Worm (Caenorhabditis elegans) whole organism, young adult: Measurements from ENCODE around the gene F44A2.3.

Experiments
- F22D6.2 ChIP-seq: sonication (generic microtip); optimal IDR thresholded peaks from 2 replicates; lab custom pipeline; 2016; ENCODE audit warnings: mild to moderate bottlenecking, missing genetic modification characterization, missing compliant biosample characterization
- F52B5.7 ChIP-seq: sonication (generic microtip); optimal IDR thresholded peaks from 2 replicates; lab custom pipeline; 2016; ENCODE audit warnings: mild to moderate bottlenecking, missing genetic modification characterization, missing compliant biosample characterization
- Y56A3A.18 ChIP-seq: fragments of 200-800 bp; sonication (Bioruptor generic); IDR thresholded peaks from 2 replicates; pipeline ENCODE4 v1.3.6; 2022; ENCODE audit warnings: missing genetic modification reagents, missing genetic modification characterization, missing compliant biosample characterization
- chd-7 ChIP-seq: sonication (generic microtip); optimal IDR thresholded peaks from 2 replicates; lab custom pipeline; 2016; ENCODE audit warnings: mild to moderate bottlenecking, missing genetic modification characterization, moderate library complexity, missing compliant biosample characterization
- die-1 ChIP-seq: sonication (generic microtip); optimal IDR thresholded peaks from 2 replicates; lab custom pipeline; 2016; ENCODE audit warnings: missing genotype, mild to moderate bottlenecking, missing genetic modification characterization, missing compliant biosample characterization
- dpl-1 ChIP-seq: fragments of 150-350 bp; optimal IDR thresholded peaks from 2 replicates; lab custom pipeline; 2014; ENCODE audit warnings: missing biosample characterization, missing genetic modification reagents, missing genetic modification characterization
- mes-4 ChIP-seq: sonication (generic microtip); optimal IDR thresholded peaks from 2 replicates; lab custom pipeline; 2016; ENCODE audit warnings: missing genotype, missing genetic modification characterization, missing compliant biosample characterization
- nfyb-1 ChIP-seq: fragments of 200-800 bp; sonication (Bioruptor generic); IDR thresholded peaks from 2 replicates; pipeline ENCODE4 v1.3.6; 2022; ENCODE audit warnings: missing genetic modification reagents, missing genetic modification characterization, missing compliant biosample characterization
- repo-1 ChIP-seq: sonication (generic microtip); optimal IDR thresholded peaks from 2 replicates; lab custom pipeline; 2017; ENCODE audit warnings: mild to moderate bottlenecking, missing genetic modification characterization, missing compliant biosample characterization
- rpc-1 ChIP-seq, 2 experiments: fragments of 150-350 bp in 1 of 2; sonication (generic microtip) in 1 of 2; optimal IDR thresholded peaks; 2 replicates each; lab custom pipeline; 2014 to 2018; ENCODE audit warnings: missing biosample characterization in 1 of 2, missing genetic modification characterization in 1 of 2, missing genetic modification reagents in 1 of 2, missing genotype in 1 of 2
- sea-2 ChIP-seq: fragments of 200-800 bp; sonication (Bioruptor generic); IDR thresholded peaks from 2 replicates; pipeline ENCODE4 v1.3.6; 2022; ENCODE audit warnings: missing genetic modification characterization, missing compliant biosample characterization
- snpc-4 ChIP-seq, 5 experiments: fragments of 150-350 bp in 1 of 5; sonication (generic microtip) in 4 of 5; optimal IDR thresholded peaks; 2 replicates each; lab custom pipeline; 2014 to 2018; ENCODE audit warnings: missing genetic modification characterization in 5 of 5, missing biosample characterization in 3 of 5, antibody characterized with exemption in 2 of 5, mild to moderate bottlenecking in 2 of 5, missing compliant biosample characterization in 2 of 5, missing genotype in 2 of 5, moderate library complexity in 2 of 5, missing genetic modification reagents in 1 of 5
- unc-130 ChIP-seq: sonication (generic microtip); optimal IDR thresholded peaks from 2 replicates; lab custom pipeline; 2016; ENCODE audit warnings: missing genetic modification reagents, missing genetic modification characterization, missing compliant biosample characterization
- unc-62 ChIP-seq: fragments of 150-350 bp; optimal IDR thresholded peaks from 2 replicates; lab custom pipeline; 2014; ENCODE audit warnings: missing biosample characterization, missing genetic modification reagents, missing genetic modification characterization

ce11 chrV:9261492-9261891 is 43.7 kb upstream of the F44A2.3 start, which contains the start of gene nhr-36:
- no peak for TF ChIP-seq unc-130 (GFP tag; lab: Kevin White, UChicago)
- TF ChIP-seq repo-1 (tag; lab: Kevin White, UChicago): no peak
- no peak for TF ChIP-seq nfyb-1 (GFP tag; lab: Robert Waterston, UW)
- no peak for TF ChIP-seq mes-4 (tag; lab: Kevin White, UChicago)
- TF ChIP-seq snpc-4 (GFP tag; optimal IDR thresholded peaks at IDR 0.05; lab: Kevin White, UChicago): no peak
- TF ChIP-seq snpc-4 (tag; optimal IDR thresholded peaks at IDR 0.05; lab: Kevin White, UChicago): no peak
- TF ChIP-seq rpc-1 (optimal IDR thresholded peaks at IDR 0.05; lab: Kevin White, UChicago): no peak
- TF ChIP-seq rpc-1 (tag; optimal IDR thresholded peaks at IDR 0.05; lab: Kevin White, UChicago): no peak
- no peak for TF ChIP-seq F52B5.7 (tag; lab: Kevin White, UChicago)
- TF ChIP-seq F22D6.2 (tag; lab: Kevin White, UChicago): no peak
- no peak for TF ChIP-seq sea-2 (GFP tag; lab: Robert Waterston, UW)
- TF ChIP-seq Y56A3A.18 (GFP tag; lab: Robert Waterston, UW): no peak
- no peak for TF ChIP-seq unc-62 (GFP tag; lab: Kevin White, UChicago)
- TF ChIP-seq chd-7 (tag; lab: Kevin White, UChicago): no peak
- no peak for TF ChIP-seq dpl-1
- no peak for TF ChIP-seq die-1 (tag; lab: Kevin White, UChicago)
